Worm (Caenorhabditis elegans): ENCODE results near the gene clec-256.

clec-256 gene

DNA sequence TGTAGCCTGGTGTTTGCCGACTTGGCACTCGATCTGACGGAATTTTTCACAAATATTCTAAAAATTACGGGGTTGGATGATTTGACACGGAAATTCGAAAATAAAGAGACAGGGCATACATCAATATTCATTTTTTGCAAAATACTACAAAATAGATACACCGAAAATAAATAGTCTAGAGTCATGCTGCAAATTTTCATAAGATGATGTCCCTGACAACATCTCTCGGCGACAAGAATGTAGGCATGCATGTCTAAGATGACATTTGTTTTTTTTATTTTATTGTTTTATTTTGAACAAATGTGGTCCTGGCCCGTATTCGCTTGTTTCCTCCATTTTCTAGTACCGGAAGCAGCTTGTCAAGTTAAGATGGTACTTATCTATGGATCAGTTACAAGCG lies at the start of gene clec-256:
TSS of gene clec-256 (plus strand) at position 301 of the 400 bp plus-strand sequence.
- TF ChIP-seq ceh-83 (GFP tag; optimal IDR thresholded peaks at IDR 0.05), result no peak
- TF ChIP-seq tbx-8 (GFP tag; optimal IDR thresholded peaks at IDR 0.05), result no peak
- TF ChIP-seq nhr-12 (tag; optimal IDR thresholded peaks at IDR 0.05), result no peak
- TF ChIP-seq blmp-1 (tag; optimal IDR thresholded peaks at IDR 0.05), result no peak
- no peak for TF ChIP-seq elt-3 (tag; optimal IDR thresholded peaks at IDR 0.05)
- TF ChIP-seq nhr-28 (tag; optimal IDR thresholded peaks at IDR 0.05), result no peak
- TF ChIP-seq ham-2 (GFP tag; optimal IDR thresholded peaks at IDR 0.05), result no peak
- no peak for TF ChIP-seq mls-2 (tag; optimal IDR thresholded peaks at IDR 0.05)
- no peak for TF ChIP-seq zip-8 (tag; optimal IDR thresholded peaks at IDR 0.05)
- TF ChIP-seq lin-32 (GFP tag; optimal IDR thresholded peaks at IDR 0.05), result no peak
- no peak for TF ChIP-seq ceh-39 (tag; optimal IDR thresholded peaks at IDR 0.05)
- TF ChIP-seq pha-4 (tag; optimal IDR thresholded peaks at IDR 0.05), result no peak

DNA sequence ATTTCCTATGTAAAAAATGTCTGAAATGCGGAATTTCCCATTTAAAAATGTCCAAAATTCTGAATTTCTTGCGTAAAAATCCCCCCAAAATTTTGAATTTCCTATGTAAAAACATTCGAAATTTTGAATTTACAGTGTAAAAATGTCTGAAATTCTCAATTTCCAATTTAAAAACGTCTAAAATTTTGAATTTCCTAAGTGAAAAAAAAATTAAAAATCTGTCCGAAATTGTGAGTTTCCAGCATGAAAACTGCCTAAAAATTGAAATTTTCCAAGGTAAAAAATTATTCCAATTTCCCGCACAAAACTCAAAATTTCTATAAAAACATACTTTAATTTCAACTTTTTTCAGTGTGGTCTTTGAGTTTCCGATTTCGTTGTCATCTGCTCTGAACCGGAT lies 49.6 kb upstream of the clec-256 start:
- TF ChIP-seq ceh-43 (GFP tag; optimal IDR thresholded peaks at IDR 0.05) (no peak), lsy-2 (tag; optimal IDR thresholded peaks at IDR 0.05) (no peak), ces-1 (GFP tag; optimal IDR thresholded peaks at IDR 0.05) (no peak), cnd-1 (tag; optimal IDR thresholded peaks at IDR 0.05) (no peak), unc-62 (GFP tag; optimal IDR thresholded peaks at IDR 0.05) (no peak), ceh-39 (tag; optimal IDR thresholded peaks at IDR 0.05) (no peak), bed-3 (GFP tag; optimal IDR thresholded peaks at IDR 0.05) (no peak), nhr-76 (tag; optimal IDR thresholded peaks at IDR 0.05) (no peak), flh-1 (GFP tag; optimal IDR thresholded peaks at IDR 0.05) (no peak), sem-2 (GFP tag; optimal IDR thresholded peaks at IDR 0.05) (no peak), ztf-11 (tag; optimal IDR thresholded peaks at IDR 0.05) (no peak), elt-3 (tag; optimal IDR thresholded peaks at IDR 0.05) (no peak)

ce11 chrV:18722510-18723299 lies 48.8 kb upstream of the clec-256 start:
- TF ChIP-seq drap-1 (GFP tag; optimal IDR thresholded peaks at IDR 0.05) (no peak), flh-1 (GFP tag; optimal IDR thresholded peaks at IDR 0.05) (no peak), mab-5 (tag; optimal IDR thresholded peaks at IDR 0.05) (no peak), nhr-12 (tag; optimal IDR thresholded peaks at IDR 0.05) (no peak), nhr-2 (tag; optimal IDR thresholded peaks at IDR 0.05) (no peak), lsy-2 (tag; optimal IDR thresholded peaks at IDR 0.05) (no peak), unc-39 (tag; optimal IDR thresholded peaks at IDR 0.05) (no peak), nhr-76 (tag; optimal IDR thresholded peaks at IDR 0.05) (no peak), lin-13 (tag; optimal IDR thresholded peaks at IDR 0.05) (no peak), hlh-1 (tag; optimal IDR thresholded peaks at IDR 0.05) (no peak), lin-32 (GFP tag; optimal IDR thresholded peaks at IDR 0.05) (no peak), unc-120 (tag; optimal IDR thresholded peaks at IDR 0.05; ENCODE audit: poor library complexity, severe bottlenecking) (no peak), pha-4 (tag; optimal IDR thresholded peaks at IDR 0.05) (no peak)

DNA sequence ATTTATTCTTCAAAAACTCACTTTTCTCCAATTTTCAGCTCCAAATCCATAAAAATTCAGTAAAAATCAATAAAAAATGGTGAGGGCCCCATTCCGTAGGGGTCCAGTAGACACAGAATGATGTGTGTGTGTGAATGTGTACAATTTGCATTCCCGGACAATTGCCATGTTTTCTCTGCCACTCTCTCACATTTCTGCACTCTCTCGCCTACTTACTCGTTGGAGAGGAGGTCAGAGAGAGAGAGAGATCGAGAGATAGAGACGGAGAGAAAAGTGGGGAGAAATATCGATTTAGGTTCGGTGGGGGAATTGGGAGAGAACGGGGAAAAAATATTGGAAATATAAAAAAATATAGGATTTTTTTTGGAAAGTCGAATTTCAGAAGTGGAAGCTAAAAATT lies 47.9 kb upstream of the clec-256 start:
- TF ChIP-seq bed-3 (GFP tag; optimal IDR thresholded peaks at IDR 0.05) (no peak), tbx-8 (GFP tag; optimal IDR thresholded peaks at IDR 0.05) (no peak), elt-1 (tag; optimal IDR thresholded peaks at IDR 0.05; ENCODE audit: borderline replicate concordance, insufficient read depth) (no peak), blmp-1 (tag; optimal IDR thresholded peaks at IDR 0.05) (no peak), ham-2 (GFP tag; optimal IDR thresholded peaks at IDR 0.05) (no peak), ceh-43 (GFP tag; optimal IDR thresholded peaks at IDR 0.05) (no peak), unc-62 (GFP tag; optimal IDR thresholded peaks at IDR 0.05) (peak; percentile 83), pha-4 (tag; optimal IDR thresholded peaks at IDR 0.05) (peak; percentile 97), zip-8 (tag; optimal IDR thresholded peaks at IDR 0.05) (no peak), ceh-83 (GFP tag; optimal IDR thresholded peaks at IDR 0.05) (no peak), elt-3 (tag; optimal IDR thresholded peaks at IDR 0.05) (peak; percentile 13), snpc-4 (tag; optimal IDR thresholded peaks at IDR 0.05) (no peak), nhr-12 (tag; optimal IDR thresholded peaks at IDR 0.05) (no peak), nhr-237 (tag; optimal IDR thresholded peaks at IDR 0.05) (peak; percentile 93), sptf-1 (tag; optimal IDR thresholded peaks at IDR 0.05) (no peak), lsy-2 (tag; optimal IDR thresholded peaks at IDR 0.05) (peak; percentile 89), lin-32 (GFP tag; optimal IDR thresholded peaks at IDR 0.05) (peak; percentile 3), lin-13 (tag; optimal IDR thresholded peaks at IDR 0.05) (peak; percentile 86), unc-120 (tag; optimal IDR thresholded peaks at IDR 0.05; ENCODE audit: poor library complexity, severe bottlenecking) (peak; percentile 52), flh-1 (GFP tag; optimal IDR thresholded peaks at IDR 0.05) (no peak), nhr-2 (tag; optimal IDR thresholded peaks at IDR 0.05) (peak; percentile 83), drap-1 (GFP tag; optimal IDR thresholded peaks at IDR 0.05) (no peak), mab-5 (tag; optimal IDR thresholded peaks at IDR 0.05) (peak; percentile 86), M03D4.4 (tag; optimal IDR thresholded peaks at IDR 0.05) (no peak), mep-1 (tag; optimal IDR thresholded peaks at IDR 0.05) (peak; percentile 80), nhr-28 (tag; optimal IDR thresholded peaks at IDR 0.05) (no peak), ceh-39 (tag; optimal IDR thresholded peaks at IDR 0.05) (peak; percentile 99), cnd-1 (tag; optimal IDR thresholded peaks at IDR 0.05) (peak; percentile 50), sem-2 (GFP tag; optimal IDR thresholded peaks at IDR 0.05) (no peak), mls-2 (tag; optimal IDR thresholded peaks at IDR 0.05) (peak; percentile 24), ztf-11 (tag; optimal IDR thresholded peaks at IDR 0.05) (peak; percentile 22), hlh-1 (tag; optimal IDR thresholded peaks at IDR 0.05) (peak; percentile 92), ces-1 (GFP tag; optimal IDR thresholded peaks at IDR 0.05) (peak; percentile 96), nhr-76 (tag; optimal IDR thresholded peaks at IDR 0.05) (no peak), unc-39 (tag; optimal IDR thresholded peaks at IDR 0.05) (no peak)
